Worm (Caenorhabditis elegans) whole organism, L4/young adult: ENCODE measurements around the gene C01G12.16.

Experiments used
- W03F9.2 ChIP-seq: fragments of 150-350 bp; optimal IDR thresholded peaks from 2 replicates; lab custom pipeline; 2014; ENCODE audit warnings: missing biosample characterization, missing genetic modification characterization
- him-1 ChIP-seq: sonication (generic microtip); optimal IDR thresholded peaks from 2 replicates; lab custom pipeline; 2016; ENCODE audit warnings: missing genotype, missing genetic modification reagents, missing genetic modification characterization, missing compliant biosample characterization

DNA sequence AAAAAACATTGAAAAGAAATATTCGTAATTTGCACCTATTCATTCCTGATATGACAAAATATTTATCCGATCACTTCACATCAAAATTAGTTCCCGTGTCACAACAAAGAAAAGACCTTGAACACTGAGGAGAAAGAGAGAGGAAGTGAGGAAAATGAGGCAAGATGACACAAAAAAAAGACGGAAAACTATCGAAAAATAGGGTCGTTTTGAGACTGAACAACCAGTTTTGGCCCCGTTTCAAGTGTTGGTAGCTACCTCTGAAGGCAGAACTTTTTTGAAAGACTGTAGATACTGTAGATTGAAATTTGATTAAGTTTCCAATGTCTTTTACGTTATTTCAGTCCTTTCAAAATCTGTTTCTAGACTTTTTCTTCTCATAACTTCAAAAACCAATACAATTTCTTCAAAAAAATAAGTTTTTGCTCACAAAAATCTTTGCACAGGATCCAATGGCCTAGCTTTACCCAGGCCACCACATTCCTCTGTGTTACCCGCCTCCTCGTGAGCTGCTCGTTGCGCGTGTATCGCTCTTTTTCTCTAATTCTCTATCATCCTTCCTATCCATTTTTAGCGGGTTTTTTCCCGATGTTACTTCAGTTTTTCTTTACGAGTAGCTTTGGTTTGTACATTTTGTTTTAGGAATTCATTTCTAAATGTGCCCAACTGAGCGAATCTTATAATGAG is 35.4 kb downstream of the C01G12.16 start:
- TF ChIP-seq him-1 (tag; lab: Kevin White, UChicago) = no peak
- peak; percentile 7 for TF ChIP-seq W03F9.2 (tag; lab: Kevin White, UChicago)
